Worm (Caenorhabditis elegans): ENCODE data around the gene D2023.3.

DNA sequence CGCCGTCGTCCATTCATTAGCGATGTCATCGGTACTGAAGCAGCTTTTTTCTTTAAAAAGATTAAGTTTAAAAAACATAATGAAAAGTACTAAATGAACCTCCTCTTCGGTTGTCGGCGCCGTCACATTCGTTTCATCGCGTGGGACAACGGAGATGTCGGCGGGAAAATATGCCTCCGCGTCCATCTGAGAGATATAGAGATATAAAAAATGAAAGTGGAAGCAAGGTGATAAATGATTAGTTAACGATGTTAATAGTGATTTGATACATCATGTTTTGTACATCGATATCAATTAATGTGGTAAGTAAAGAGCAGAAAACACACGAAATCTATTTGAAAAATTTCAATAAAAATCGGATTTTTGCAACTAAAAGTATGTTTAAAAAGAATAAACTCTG is 24.6 kb downstream of the D2023.3 start, which contains the start of gene F55A11.7:
- no peak for TF ChIP-seq fos-1 (tag; optimal IDR thresholded peaks at IDR 0.05)
- no peak for TF ChIP-seq nhr-77 (tag; optimal IDR thresholded peaks at IDR 0.05)
- TF ChIP-seq blmp-1 (tag; optimal IDR thresholded peaks at IDR 0.05; ENCODE audit: insufficient read depth), result no peak
- no peak for TF ChIP-seq nhr-12 (tag; optimal IDR thresholded peaks at IDR 0.05)
- TF ChIP-seq lin-13 (GFP tag; optimal IDR thresholded peaks at IDR 0.05), result no peak
- TF ChIP-seq alr-1 (tag; optimal IDR thresholded peaks at IDR 0.05), result no peak
- TF ChIP-seq ZK546.5 (tag; optimal IDR thresholded peaks at IDR 0.05), result no peak
- no peak for TF ChIP-seq skn-1 (tag; optimal IDR thresholded peaks at IDR 0.05)

All from whole organism, L2 larva.